Fruit fly (Drosophila melanogaster) whole organism, wandering third instar larva: ENCODE data around the gene CG34435.

ENCODE experiments used
- CG32264 ChIP-seq: fragments of 200-800 bp; sonication (Bioruptor generic); optimal IDR thresholded peaks from 2 replicates; lab custom pipeline; 2016; ENCODE audit warnings: missing biosample characterization, missing genetic modification characterization
- Hr83 ChIP-seq: fragments of 200-300 bp; sonication (Bioruptor generic); optimal IDR thresholded peaks from 2 replicates; lab custom pipeline; 2016; ENCODE audit warnings: missing biosample characterization, mild to moderate bottlenecking, missing genetic modification characterization, moderate library complexity; ENCODE audit not compliant: poor library complexity, severe bottlenecking
- h ChIP-seq: fragments of 200-800 bp; sonication (Bioruptor generic); optimal IDR thresholded peaks from 3 replicates; lab custom pipeline; 2016; ENCODE audit warnings: missing biosample characterization, mild to moderate bottlenecking, missing genetic modification characterization

DNA sequence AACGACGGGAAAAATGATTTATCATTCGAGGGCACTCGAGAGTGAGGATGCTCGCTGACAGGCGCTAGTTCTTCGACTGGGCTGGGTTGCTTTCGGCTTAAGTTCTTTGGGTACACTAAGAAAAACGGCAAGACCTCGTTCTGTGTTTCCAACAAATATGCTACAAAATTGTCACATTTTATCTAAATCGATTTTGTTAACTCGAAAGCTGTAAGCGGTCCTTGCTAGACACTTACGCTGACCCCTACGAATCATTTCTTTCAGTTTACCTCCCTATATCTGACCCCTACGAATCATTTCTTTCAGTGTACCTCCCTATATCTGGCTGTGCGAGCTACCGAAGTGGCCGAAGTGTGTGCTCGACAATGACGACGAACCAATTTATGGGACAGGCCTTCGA is 50.3 kb downstream of the CG34435 start:
- TF ChIP-seq CG32264 (GFP tag; lab: Kevin White, UChicago) = no peak
- no peak for TF ChIP-seq Hr83
- no peak for TF ChIP-seq h (GFP tag; lab: Kevin White, UChicago)
